Fruit fly (Drosophila melanogaster): Measurements from ENCODE around the gene Myo61F.

Myo61F gene

dm6 chr3L:1349942-1350923 is 32.0 kb downstream of the Myo61F start (continued):
- no peak for TF ChIP-seq twi (tag; optimal IDR thresholded peaks at IDR 0.05)
- TF ChIP-seq ind (GFP tag; optimal IDR thresholded peaks at IDR 0.05), result peak; percentile 26
- peak; percentile 98 for TF ChIP-seq ato (GFP tag; IDR thresholded peaks at IDR 0.05; ENCODE audit: partially characterized antibody)
- no peak for TF ChIP-seq Dip2 (GFP tag; IDR thresholded peaks at IDR 0.05)
- TF ChIP-seq gfzf (GFP tag; optimal IDR thresholded peaks at IDR 0.05), result peak; percentile 59
- TF ChIP-seq bigmax (GFP tag; optimal IDR thresholded peaks at IDR 0.05), result no peak
- TF ChIP-seq jing (GFP tag; optimal IDR thresholded peaks at IDR 0.05), result no peak
- no peak for TF ChIP-seq Usf (GFP tag; optimal IDR thresholded peaks at IDR 0.05)
- peak; percentile 20 for TF ChIP-seq her (GFP tag; optimal IDR thresholded peaks at IDR 0.05)
- peak; percentile 1 for TF ChIP-seq CG7786 (GFP tag; optimal IDR thresholded peaks at IDR 0.05)
- TF ChIP-seq CG7963 (GFP tag; IDR thresholded peaks at IDR 0.05; ENCODE audit: partially characterized antibody), result peak; percentile 97
- TF ChIP-seq Elba2 (GFP tag; optimal IDR thresholded peaks at IDR 0.05), result no peak
- TF ChIP-seq CG9215 (GFP tag; IDR thresholded peaks at IDR 0.05), result peak; percentile 7; the same call in 1 of the 2 replicates
- TF ChIP-seq CG4424 (GFP tag; optimal IDR thresholded peaks at IDR 0.05), result peak; percentile 59
- 0 out of 2 replicates have a peak, but pooled peaks have one; percentile 13 for TF ChIP-seq sob (GFP tag; IDR thresholded peaks at IDR 0.05)
- 0 out of 2 replicates have a peak, but pooled peaks have one; percentile 9 for TF ChIP-seq CG14014 (GFP tag; IDR thresholded peaks at IDR 0.05)
- TF ChIP-seq NfI (GFP tag; optimal IDR thresholded peaks at IDR 0.05), result peak; percentile 28
- peak; percentile 19 for TF ChIP-seq CG33557 (GFP tag; optimal IDR thresholded peaks at IDR 0.05)
- TF ChIP-seq CG1602 (GFP tag; optimal IDR thresholded peaks at IDR 0.05), result peak; percentile 40
- no peak for TF ChIP-seq pnt (GFP tag; optimal IDR thresholded peaks at IDR 0.05)
- TF ChIP-seq CG1603 (tag; optimal IDR thresholded peaks at IDR 0.05), result peak; percentile 74
- TF ChIP-seq zfh2 (GFP tag; optimal IDR thresholded peaks at IDR 0.05), result peak; percentile 38
- no peak for TF ChIP-seq rib (GFP tag; IDR thresholded peaks at IDR 0.05)
- no peak for TF ChIP-seq CG1024 (GFP tag; IDR thresholded peaks at IDR 0.05)
- TF ChIP-seq HLH4C (GFP tag; IDR thresholded peaks at IDR 0.05; ENCODE audit: partially characterized antibody), result peak; percentile 97
- peak; percentile 52 for TF ChIP-seq CHES-1-like (GFP tag; optimal IDR thresholded peaks at IDR 0.05)
- no peak for TF ChIP-seq oc (tag; optimal IDR thresholded peaks at IDR 0.05)
- TF ChIP-seq C15 (GFP tag; IDR thresholded peaks at IDR 0.05), result no peak
- TF ChIP-seq kay (GFP tag; optimal IDR thresholded peaks at IDR 0.05), result peak; percentile 25
- peak; percentile 30 for TF ChIP-seq sd (tag; optimal IDR thresholded peaks at IDR 0.05)
- TF ChIP-seq CrebB (tag; optimal IDR thresholded peaks at IDR 0.05), result no peak
- TF ChIP-seq z (GFP tag; IDR thresholded peaks at IDR 0.05), result no peak
- peak; percentile 32 for TF ChIP-seq Dp (GFP tag; optimal IDR thresholded peaks at IDR 0.05)
- TF ChIP-seq CG3995 (GFP tag; optimal IDR thresholded peaks at IDR 0.05), result peak; percentile 81
- no peak for TF ChIP-seq CG12236 (GFP tag; optimal IDR thresholded peaks at IDR 0.05)
- peak; percentile 23 to 51 for TF ChIP-seq dpn (GFP tag; optimal IDR thresholded peaks at IDR 0.05)
- peak; percentile 34 for TF ChIP-seq D19A (tag; optimal IDR thresholded peaks at IDR 0.05)
- TF ChIP-seq run (tag; optimal IDR thresholded peaks at IDR 0.05), result no peak
- TF ChIP-seq CG12942 (GFP tag; optimal IDR thresholded peaks at IDR 0.05), result peak; percentile 2
- TF ChIP-seq CG17385 (GFP tag; optimal IDR thresholded peaks at IDR 0.05), result no peak
- TF ChIP-seq maf-S (GFP tag; optimal IDR thresholded peaks at IDR 0.05), result peak; percentile 35
- peak; percentile 19 for TF ChIP-seq CG13775 (GFP tag; optimal IDR thresholded peaks at IDR 0.05)
- peak; percentile 40 for TF ChIP-seq HmgZ (tag; optimal IDR thresholded peaks at IDR 0.05)
- peak; percentile 34 for TF ChIP-seq gro (GFP tag; optimal IDR thresholded peaks at IDR 0.05)
- TF ChIP-seq CG9817 (tag; optimal IDR thresholded peaks at IDR 0.05), result peak; percentile 19
- TF ChIP-seq CG31224 (GFP tag; IDR thresholded peaks at IDR 0.05), result peak; percentile 30; the same call in 1 of the 2 replicates
- no peak for TF ChIP-seq ro (GFP tag; IDR thresholded peaks at IDR 0.05)
- peak; percentile 7 for TF ChIP-seq slp2 (GFP tag; optimal IDR thresholded peaks at IDR 0.05)
- TF ChIP-seq otp (GFP tag; IDR thresholded peaks at IDR 0.05), result peak; percentile 10; the same call in 1 of the 3 replicates

Data from whole organism, embryonic.